Fruit fly (Drosophila melanogaster): ENCODE data around the gene CG9265.

DNA sequence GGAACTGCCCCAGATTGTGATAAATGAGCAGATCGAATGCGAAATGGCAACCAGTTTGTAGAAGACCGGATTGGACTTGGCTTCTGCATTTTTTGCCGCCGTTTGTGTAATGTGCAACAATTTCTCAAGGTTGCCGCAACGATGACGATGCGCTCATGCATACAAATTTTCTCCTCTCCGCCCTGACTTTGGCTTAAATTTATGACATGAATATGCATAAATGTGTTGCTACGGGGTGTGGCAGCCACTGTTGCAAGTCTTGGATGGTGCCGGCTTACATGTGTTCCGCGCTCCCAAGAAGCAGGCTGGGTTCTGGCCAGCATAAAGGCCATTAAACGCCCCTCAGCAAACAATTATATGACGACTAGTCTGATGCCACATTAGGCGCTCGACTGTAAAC lies 9.7 kb downstream of the CG9265 start:
- TF ChIP-seq ttk (optimal IDR thresholded peaks at IDR 0.05) (no peak), Sin3A (optimal IDR thresholded peaks at IDR 0.05) (no peak), h (optimal IDR thresholded peaks at IDR 0.05) (no peak)

All from Kc167 (cell line).